Worm (Caenorhabditis elegans) whole organism, L1 larva: ENCODE data around the gene srd-11.

Experiments
- Y116A8C.19 ChIP-seq: sonication (generic microtip); optimal IDR thresholded peaks from 2 replicates; lab custom pipeline; 2016; ENCODE audit warnings: missing compliant biosample characterization, missing genetic modification characterization, borderline replicate concordance
- ama-1 ChIP-seq: fragments of 150-350 bp; optimal IDR thresholded peaks from 2 replicates; lab custom pipeline; 2014
- blmp-1 ChIP-seq: fragments of 150-350 bp; optimal IDR thresholded peaks from 2 replicates; lab custom pipeline; 2014; ENCODE audit warnings: missing biosample characterization, missing genetic modification characterization
- ceh-63 ChIP-seq: fragments of 200-800 bp; sonication (Bioruptor generic); optimal IDR thresholded peaks from 2 replicates; lab custom pipeline; 2018; ENCODE audit warnings: mild to moderate bottlenecking, missing genetic modification characterization, missing compliant biosample characterization
- ceh-8 ChIP-seq: fragments of 200-800 bp; sonication (Bioruptor generic); optimal IDR thresholded peaks from 2 replicates; lab custom pipeline; 2018; ENCODE audit warnings: mild to moderate bottlenecking, missing genetic modification characterization, moderate library complexity, missing compliant biosample characterization
- ceh-82 ChIP-seq, 3 experiments: fragments of 150-350 bp in 1 of 3; sonication (generic microtip) in 2 of 3; optimal IDR thresholded peaks; 2 replicates each; lab custom pipeline; 2014 to 2017; ENCODE audit warnings: missing biosample characterization in 3 of 3, missing genetic modification characterization in 3 of 3
- ceh-90 ChIP-seq: sonication (generic microtip); optimal IDR thresholded peaks from 2 replicates; lab custom pipeline; 2016; ENCODE audit warnings: missing genetic modification characterization, missing compliant biosample characterization
- dpl-1 ChIP-seq, 3 experiments: fragments of 150-350 bp in 2 of 3; sonication (generic microtip) in 1 of 3; optimal IDR thresholded peaks; 2 replicates each; lab custom pipeline; 2014 to 2017; ENCODE audit warnings: missing biosample characterization in 3 of 3, missing genetic modification characterization in 3 of 3, missing genetic modification reagents in 3 of 3
- efl-1 ChIP-seq, 4 experiments: fragments of 150-350 bp; optimal IDR thresholded peaks in 3 of 4; peaks in 1 of 4; 1 replicate in 1 of 4; 2 replicates in 3 of 4; lab custom pipeline; 2014; ENCODE audit warnings: missing biosample characterization in 2 of 4, missing genetic modification characterization in 2 of 4, missing genetic modification reagents in 2 of 4
- egl-27 ChIP-seq, 2 experiments: fragments of 150-350 bp in 1 of 2; sonication (generic microtip); optimal IDR thresholded peaks; 3 replicates each; lab custom pipeline; 2017 to 2018; ENCODE audit warnings: missing biosample characterization in 2 of 2, missing genetic modification characterization in 2 of 2, missing genetic modification reagents in 2 of 2
- elt-3 ChIP-seq, 6 experiments: fragments of 150-350 bp in 1 of 6; sonication (generic microtip); optimal IDR thresholded peaks; 2 replicates each; lab custom pipeline; 2017 to 2018; ENCODE audit warnings: missing biosample characterization in 6 of 6, missing genetic modification characterization in 6 of 6, inconsistent platforms in 1 of 6
- fkh-10 ChIP-seq: sonication (generic microtip); optimal IDR thresholded peaks from 2 replicates; lab custom pipeline; 2017; ENCODE audit warnings: missing biosample characterization, missing genetic modification reagents, missing genetic modification characterization
- fkh-4 ChIP-seq: sonication (generic microtip); optimal IDR thresholded peaks from 2 replicates; lab custom pipeline; 2016; ENCODE audit warnings: missing compliant biosample characterization, missing genetic modification characterization, borderline replicate concordance
- irx-1 ChIP-seq: sonication (generic microtip); optimal IDR thresholded peaks from 2 replicates; lab custom pipeline; 2016; ENCODE audit warnings: missing genetic modification characterization, missing compliant biosample characterization
- isw-1 ChIP-seq: fragments of 200-800 bp; sonication (Bioruptor generic); IDR thresholded peaks from 2 replicates; pipeline ENCODE4 v1.3.6; 2022; ENCODE audit warnings: missing genetic modification characterization, missing compliant biosample characterization
- lin-13 ChIP-seq: fragments of 150-350 bp; optimal IDR thresholded peaks from 2 replicates; lab custom pipeline; 2014; ENCODE audit warnings: missing biosample characterization, missing genetic modification reagents, missing genetic modification characterization
- lin-35 ChIP-seq, 2 experiments: fragments of 150-350 bp; optimal IDR thresholded peaks; 2 replicates each; lab custom pipeline; 2014; ENCODE audit warnings: missing biosample characterization in 2 of 2, missing genetic modification characterization in 2 of 2, missing genetic modification reagents in 2 of 2
- lir-3 ChIP-seq: sonication (generic microtip); optimal IDR thresholded peaks from 2 replicates; lab custom pipeline; 2016; ENCODE audit warnings: mild to moderate bottlenecking, missing genetic modification characterization, moderate library complexity, missing compliant biosample characterization; ENCODE audit not compliant: poor library complexity
- mab-9 ChIP-seq: fragments of 200-800 bp; sonication (Bioruptor generic); IDR thresholded peaks from 2 replicates; pipeline ENCODE4 v1.3.6; 2022; ENCODE audit warnings: missing genetic modification reagents, missing genetic modification characterization, missing compliant biosample characterization
- mdl-1 ChIP-seq, 2 experiments: fragments of 150-350 bp; optimal IDR thresholded peaks; 2 replicates each; lab custom pipeline; 2014 to 2017; ENCODE audit warnings: missing biosample characterization in 2 of 2, missing genetic modification characterization in 2 of 2, inconsistent platforms in 1 of 2
- mep-1 ChIP-seq: fragments of 150-350 bp; optimal IDR thresholded peaks from 2 replicates; lab custom pipeline; 2014; ENCODE audit warnings: missing biosample characterization, missing genetic modification characterization
- nhr-237 ChIP-seq: fragments of 150-350 bp; optimal IDR thresholded peaks from 2 replicates; lab custom pipeline; 2014; ENCODE audit warnings: missing biosample characterization, missing genetic modification characterization
- nhr-28 ChIP-seq: fragments of 150-350 bp; optimal IDR thresholded peaks from 2 replicates; lab custom pipeline; 2014; ENCODE audit warnings: missing biosample characterization, missing genetic modification characterization
- nhr-71 ChIP-seq: sonication (generic microtip); optimal IDR thresholded peaks from 2 replicates; lab custom pipeline; 2016; ENCODE audit warnings: mild to moderate bottlenecking, missing genetic modification characterization, moderate library complexity, missing compliant biosample characterization
- nhr-76 ChIP-seq: sonication (generic microtip); optimal IDR thresholded peaks from 2 replicates; lab custom pipeline; 2017; ENCODE audit warnings: missing biosample characterization, missing genetic modification characterization
- nhr-84 ChIP-seq: sonication (generic microtip); optimal IDR thresholded peaks from 2 replicates; lab custom pipeline; 2017; ENCODE audit warnings: missing biosample characterization, missing genetic modification characterization
- nhr-90 ChIP-seq: sonication (generic microtip); optimal IDR thresholded peaks from 2 replicates; lab custom pipeline; 2016; ENCODE audit warnings: mild to moderate bottlenecking, missing genetic modification characterization, missing compliant biosample characterization; ENCODE audit not compliant: poor library complexity
- pax-3 ChIP-seq: fragments of 200-800 bp; sonication (Bioruptor generic); optimal IDR thresholded peaks from 2 replicates; lab custom pipeline; 2018; ENCODE audit warnings: mild to moderate bottlenecking, missing genetic modification characterization, moderate library complexity, missing compliant biosample characterization
- sox-4 ChIP-seq: sonication (generic microtip); optimal IDR thresholded peaks from 2 replicates; lab custom pipeline; 2016; ENCODE audit warnings: missing genetic modification characterization, missing compliant biosample characterization
- sup-37 ChIP-seq: fragments of 200-800 bp; sonication (Bioruptor generic); optimal IDR thresholded peaks from 2 replicates; lab custom pipeline; 2018; ENCODE audit warnings: mild to moderate bottlenecking, missing genetic modification characterization, missing compliant biosample characterization
- swsn-7 ChIP-seq: sonication (generic microtip); optimal IDR thresholded peaks from 2 replicates; lab custom pipeline; 2016; ENCODE audit warnings: missing genetic modification characterization, missing compliant biosample characterization
- unc-86 ChIP-seq: sonication (generic microtip); optimal IDR thresholded peaks from 2 replicates; lab custom pipeline; 2016; ENCODE audit warnings: missing genetic modification characterization, missing compliant biosample characterization
- zag-1 ChIP-seq: fragments of 150-350 bp; optimal IDR thresholded peaks from 2 replicates; lab custom pipeline; 2014; ENCODE audit warnings: missing biosample characterization, missing genetic modification characterization
- ztf-4 ChIP-seq: fragments of 150-350 bp; optimal IDR thresholded peaks from 2 replicates; lab custom pipeline; 2014; ENCODE audit warnings: missing biosample characterization, missing genetic modification characterization

srd-11 gene

DNA sequence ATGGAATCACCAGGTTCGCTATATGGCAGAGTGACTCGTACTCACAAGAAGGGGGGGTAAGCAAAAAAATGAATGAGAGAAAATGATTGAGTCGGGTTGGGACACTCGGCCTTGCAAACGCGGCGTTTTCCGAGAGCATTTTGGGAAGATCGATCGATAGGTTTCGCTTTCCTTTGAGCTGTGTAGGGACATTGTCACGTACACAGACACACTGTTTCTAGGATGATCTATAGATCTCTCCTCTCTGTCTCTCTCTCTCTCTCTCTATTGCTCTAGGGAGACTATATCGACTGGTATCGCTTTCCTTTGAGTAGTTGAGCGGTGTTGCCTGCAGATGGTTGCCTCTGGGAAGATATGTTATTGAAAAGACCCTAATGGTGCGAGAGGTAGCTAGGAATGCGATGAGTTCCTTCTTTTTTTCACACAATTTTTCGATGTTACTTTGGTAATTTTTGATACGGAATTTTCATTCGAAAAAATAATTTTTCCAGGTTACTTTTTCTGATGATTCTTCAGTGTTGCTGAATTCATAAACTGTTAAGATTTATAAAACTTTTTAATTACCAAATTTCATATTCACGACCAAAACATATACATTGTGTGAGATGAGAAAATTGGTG is 30.2 kb upstream of the srd-11 start, which contains the start of gene H37A05.4:
Gene H37A05.4 (minus strand): TSS at position 51 of the 620 bp plus-strand sequence.
- TF ChIP-seq nhr-237 (no peak), Y116A8C.19 (tag; lab: Kevin White, UChicago) (no peak), nhr-76 (tag; lab: Kevin White, UChicago) (no peak), mdl-1 (tag; optimal IDR thresholded peaks at IDR 0.05; lab: Kevin White, UChicago) (no peak), elt-3 (tag; optimal IDR thresholded peaks at IDR 0.05; lab: Kevin White, UChicago) (no peak), swsn-7 (tag; lab: Kevin White, UChicago) (no peak), pax-3 (tag; lab: Kevin White, UChicago) (peak; percentile 20), sup-37 (GFP tag; lab: Kevin White, UChicago) (no peak), zag-1 (tag; lab: Kevin White, UChicago) (no peak), ztf-4 (tag; lab: Kevin White, UChicago) (peak; percentile 29), nhr-90 (tag; lab: Kevin White, UChicago) (peak; percentile 33), isw-1 (GFP tag; lab: Robert Waterston, UW) (no peak), nhr-84 (tag; lab: Kevin White, UChicago) (no peak), egl-27 (tag; optimal IDR thresholded peaks at IDR 0.05; lab: Kevin White, UChicago) (no peak), efl-1 (optimal IDR thresholded peaks at IDR 0.05; lab: Kevin White, UChicago) (peak in 1 of 2 experiments; percentile 16), efl-1 (GFP tag; optimal IDR thresholded peaks at IDR 0.05 in 1 of 2; lab: Kevin White, UChicago) (peak in 1 of 2 experiments; percentile 91), ama-1 (lab: Kevin White, UChicago) (no peak), dpl-1 (GFP tag; optimal IDR thresholded peaks at IDR 0.05; lab: Kevin White, UChicago) (no peak), ceh-63 (GFP tag; lab: Kevin White, UChicago) (no peak), fkh-10 (GFP tag; lab: Kevin White, UChicago) (no peak), lin-13 (GFP tag; lab: Kevin White, UChicago) (no peak), unc-86 (tag; lab: Kevin White, UChicago) (no peak), irx-1 (tag; lab: Kevin White, UChicago) (no peak)

- TF ChIP-seq sox-4 (no peak), lin-35 (GFP tag; optimal IDR thresholded peaks at IDR 0.05; lab: Kevin White, UChicago) (no peak), nhr-28 (tag; lab: Kevin White, UChicago) (no peak), ama-1 (lab: Kevin White, UChicago) (no peak), fkh-4 (tag; lab: Kevin White, UChicago) (no peak), fkh-10 (GFP tag; lab: Kevin White, UChicago) (no peak), nhr-71 (no peak)
- TF ChIP-seq, all 84 proteins: peak for 0
Measured at ce11 chrV:13647617-13648016, 28.0 kb upstream of the srd-11 start.

- no peak for TF ChIP-seq mab-9 (GFP tag; lab: Robert Waterston, UW)
- TF ChIP-seq ceh-82 (tag; optimal IDR thresholded peaks at IDR 0.05; lab: Kevin White, UChicago) = no peak
- TF ChIP-seq lir-3 = no peak
- no peak for TF ChIP-seq blmp-1 (tag; lab: Kevin White, UChicago)
- no peak for TF ChIP-seq mep-1 (tag; lab: Kevin White, UChicago)
- TF ChIP-seq ceh-90 = no peak
- no peak for TF ChIP-seq ama-1 (lab: Kevin White, UChicago)
Measured at ce11 chrV:13647185-13647584, 27.5 kb upstream of the srd-11 start.

DNA sequence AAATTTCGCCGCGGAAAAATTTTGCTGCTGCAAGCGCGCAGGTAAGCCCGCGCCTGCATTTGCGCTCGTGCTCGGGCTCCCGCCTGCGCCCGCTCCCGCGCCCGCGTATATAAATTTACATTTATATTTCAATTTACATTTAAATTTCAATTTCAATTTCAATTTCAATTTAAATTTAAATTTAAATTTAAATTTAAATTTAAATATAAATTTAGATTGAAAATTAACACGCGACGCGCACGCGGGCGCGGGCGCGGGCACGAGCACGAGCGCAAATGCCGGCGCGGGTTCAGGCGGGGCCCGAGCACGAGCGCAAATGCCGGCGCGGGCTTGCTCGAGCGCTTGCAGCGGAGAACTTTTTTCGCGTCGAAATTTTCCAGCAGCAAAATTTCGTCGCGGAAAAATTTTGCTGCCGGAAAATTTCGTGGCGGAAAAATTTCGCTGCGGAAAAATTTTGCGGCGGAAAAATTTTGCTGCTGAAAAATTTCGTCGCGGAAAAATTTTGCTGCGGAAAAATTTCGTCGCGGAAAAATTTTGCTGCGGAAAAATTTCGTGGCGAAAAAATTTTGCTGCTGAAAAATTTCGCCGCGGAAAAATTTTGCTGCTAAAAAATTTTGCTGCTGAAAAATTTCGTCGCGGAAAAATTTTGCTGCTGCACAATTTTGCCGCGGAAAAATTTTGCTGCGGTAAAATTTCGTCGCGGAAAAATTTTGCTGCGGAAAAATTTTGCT is 26.4 kb upstream of the srd-11 start:
- TF ChIP-seq swsn-7 (tag; lab: Kevin White, UChicago) (no peak), ceh-8 (GFP tag; lab: Kevin White, UChicago) (peak; percentile 98), Y116A8C.19 (tag; lab: Kevin White, UChicago) (no peak), mab-9 (GFP tag; lab: Robert Waterston, UW) (peak; percentile 72; the same call in 1 of the 2 replicates)
